Worm (Caenorhabditis elegans) whole organism, L4 larva: ENCODE results near the gene Y102A11A.2.

ENCODE experiments used
- R02D3.7 ChIP-seq: fragments of 150-350 bp; sonication (generic microtip); optimal IDR thresholded peaks from 3 replicates; lab custom pipeline; 2014; ENCODE audit warnings: missing biosample characterization, missing genetic modification characterization
- ctbp-1 ChIP-seq: fragments of 200-800 bp; sonication (Bioruptor generic); IDR thresholded peaks from 2 replicates; pipeline ENCODE4 v1.3.6; 2022; ENCODE audit warnings: missing genetic modification reagents, missing genetic modification characterization, missing compliant biosample characterization
- jun-1 ChIP-seq: fragments of 150-350 bp; optimal IDR thresholded peaks from 2 replicates; lab custom pipeline; 2014; ENCODE audit warnings: missing biosample characterization, missing genetic modification reagents, missing genetic modification characterization
- nhr-76 ChIP-seq: fragments of 150-350 bp; optimal IDR thresholded peaks from 2 replicates; lab custom pipeline; 2014; ENCODE audit warnings: missing biosample characterization, missing genetic modification characterization
- pqm-1 ChIP-seq: sonication (generic microtip); optimal IDR thresholded peaks from 2 replicates; lab custom pipeline; 2017; ENCODE audit warnings: missing biosample characterization, missing genetic modification characterization
- saeg-2 ChIP-seq: fragments of 200-800 bp; sonication (Bioruptor generic); IDR thresholded peaks from 2 replicates; pipeline ENCODE4 v1.3.6; 2022; ENCODE audit warnings: missing genetic modification reagents, missing genetic modification characterization, missing compliant biosample characterization
- unc-62 ChIP-seq, 3 experiments: fragments of 150-350 bp in 1 of 3; sonication (generic microtip); optimal IDR thresholded peaks in 2 of 3; peaks in 1 of 3; 1 replicate in 1 of 3; 2 replicates in 2 of 3; lab custom pipeline; 2014 to 2017; ENCODE audit warnings: missing biosample characterization in 3 of 3, missing genetic modification characterization in 3 of 3, missing genetic modification reagents in 3 of 3, missing genotype in 1 of 3
- zag-1 ChIP-seq: fragments of 150-350 bp; optimal IDR thresholded peaks from 2 replicates; lab custom pipeline; 2014; ENCODE audit warnings: missing biosample characterization, missing genetic modification characterization
- zfp-2 ChIP-seq: sonication (generic microtip); optimal IDR thresholded peaks from 2 replicates; lab custom pipeline; 2016; ENCODE audit warnings: mild to moderate bottlenecking, missing genetic modification characterization, missing compliant biosample characterization

DNA sequence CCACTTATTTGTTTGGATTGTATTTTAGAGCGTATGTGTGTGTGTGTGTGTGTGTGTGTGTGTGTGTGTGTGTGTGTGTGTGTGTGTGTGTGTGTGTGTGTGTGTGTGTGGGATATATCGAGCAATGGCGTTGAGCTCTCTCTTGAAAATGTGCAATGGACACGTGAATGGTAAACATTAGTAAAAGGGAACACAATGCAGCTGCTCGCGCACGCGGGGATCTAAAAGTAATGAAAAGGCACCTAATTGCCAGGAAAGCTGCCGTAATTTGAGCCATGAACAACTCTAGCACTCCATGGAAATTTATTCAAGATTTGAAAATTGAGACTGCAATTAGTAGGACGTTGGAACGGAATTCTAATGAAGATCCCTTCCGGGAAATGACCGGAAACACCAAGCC is 16.8 kb downstream of the Y102A11A.2 start:
- TF ChIP-seq zfp-2 (tag; lab: Kevin White, UChicago), result no peak
- TF ChIP-seq unc-62 (GFP tag; optimal IDR thresholded peaks at IDR 0.05 in 1 of 2; lab: Kevin White, UChicago), result no peak
- TF ChIP-seq unc-62 (tag; optimal IDR thresholded peaks at IDR 0.05; lab: Kevin White, UChicago), result no peak
- TF ChIP-seq R02D3.7 (tag; lab: Kevin White, UChicago), result no peak
- TF ChIP-seq pqm-1 (tag; lab: Kevin White, UChicago), result no peak
- no peak for TF ChIP-seq nhr-76 (tag; lab: Kevin White, UChicago)
- TF ChIP-seq jun-1, result no peak
- TF ChIP-seq ctbp-1 (GFP tag; lab: Robert Waterston, UW), result no peak
- TF ChIP-seq zag-1 (tag; lab: Kevin White, UChicago), result no peak
- no peak for TF ChIP-seq saeg-2 (GFP tag; lab: Robert Waterston, UW)
